Worm (Caenorhabditis elegans) whole organism, early embryonic: ENCODE measurements around the gene srb-3.

Source experiments
- ama-1 ChIP-seq: fragments of 150-350 bp; optimal IDR thresholded peaks from 2 replicates; lab custom pipeline; 2014
- hnd-1 ChIP-seq: sonication (generic microtip); optimal IDR thresholded peaks from 2 replicates; lab custom pipeline; 2016; ENCODE audit warnings: missing genetic modification characterization, missing compliant biosample characterization
- pes-1 ChIP-seq: fragments of 200-800 bp; sonication (Bioruptor generic); IDR thresholded peaks from 2 replicates; pipeline ENCODE4 v1.3.6; 2022; ENCODE audit warnings: missing genetic modification reagents, missing genetic modification characterization, missing compliant biosample characterization
- tbx-37 ChIP-seq: fragments of 200-800 bp; sonication (Bioruptor generic); conservative IDR thresholded peaks from 2 replicates; pipeline ENCODE4 v1.3.6; 2022; ENCODE audit warnings: missing genetic modification reagents, missing genetic modification characterization, missing compliant biosample characterization

ce11 chrII:5202930-5203329, 36.3 kb upstream of the srb-3 start, which contains the start of gene ampd-1:
- TF ChIP-seq hnd-1 (tag; lab: Kevin White, UChicago): no peak
- TF ChIP-seq tbx-37: no peak
- no peak for TF ChIP-seq ama-1
- no peak for TF ChIP-seq pes-1
